In genomic region chrIV:9716490-9716889, ce11 we compare ENCODE assay signal across 7 worm cellular contexts.
TF ChIP-seq lines count a peak whose summit lies in the region.

No protein-coding gene starts in this region.

TF ChIP-seq in whole organism, L1 larva, 84 proteins besides CTCF, POLR2A, EP300 and RAD21 (continues in another document):
- no peak for TF ChIP-seq xbp-1 (tag; optimal IDR thresholded peaks at IDR 0.05; lab: Kevin White, UChicago)
- TF ChIP-seq sup-37 (GFP tag; optimal IDR thresholded peaks at IDR 0.05; lab: Kevin White, UChicago) = no peak
- TF ChIP-seq Y116A8C.19 (tag; optimal IDR thresholded peaks at IDR 0.05; lab: Kevin White, UChicago; ENCODE audit: borderline replicate concordance) = no peak
- TF ChIP-seq nhr-71 (tag; optimal IDR thresholded peaks at IDR 0.05; lab: Kevin White, UChicago) = peak; percentile 36
- TF ChIP-seq sptf-1 (tag; optimal IDR thresholded peaks at IDR 0.05; lab: Kevin White, UChicago) = no peak
- TF ChIP-seq nhr-76 (tag; optimal IDR thresholded peaks at IDR 0.05; lab: Kevin White, UChicago) = no peak
- no peak for TF ChIP-seq fkh-8 (tag; optimal IDR thresholded peaks at IDR 0.05; lab: Kevin White, UChicago)
- peak; percentile 14 for TF ChIP-seq C16A3.4 (tag; optimal IDR thresholded peaks at IDR 0.05; lab: Kevin White, UChicago)
- peak in 5 of 6 experiments; percentile 49 to 81 (median 66) for TF ChIP-seq elt-3 (tag; optimal IDR thresholded peaks at IDR 0.05; lab: Kevin White, UChicago)
- no peak for TF ChIP-seq hlh-4 (tag; optimal IDR thresholded peaks at IDR 0.05; lab: Kevin White, UChicago)
- TF ChIP-seq lsy-2 (tag; optimal IDR thresholded peaks at IDR 0.05; lab: Kevin White, UChicago) = peak in 1 of 2 experiments; percentile 40
- no peak for TF ChIP-seq nhr-28 (tag; optimal IDR thresholded peaks at IDR 0.05; lab: Kevin White, UChicago)
- no peak for TF ChIP-seq aha-1 (tag; optimal IDR thresholded peaks at IDR 0.05; lab: Kevin White, UChicago)

TF ChIP-seq in whole organism, L2 larva, 48 proteins besides CTCF, POLR2A, EP300 and RAD21 (continues in another document):
- TF ChIP-seq crh-2 (tag; optimal IDR thresholded peaks at IDR 0.05; lab: Kevin White, UChicago) (peak; percentile 69), elt-1 (tag; optimal IDR thresholded peaks at IDR 0.05; lab: Kevin White, UChicago) (no peak), ceh-16 (tag; optimal IDR thresholded peaks at IDR 0.05; lab: Kevin White, UChicago) (no peak), dmd-4 (tag; optimal IDR thresholded peaks at IDR 0.05; lab: Kevin White, UChicago) (no peak), Y55F3AM.14 (GFP tag; optimal IDR thresholded peaks at IDR 0.05; lab: Kevin White, UChicago) (no peak), sma-9 (GFP tag; optimal IDR thresholded peaks at IDR 0.05; lab: Kevin White, UChicago) (no peak), sma-9 (tag; optimal IDR thresholded peaks at IDR 0.05; lab: Kevin White, UChicago) (no peak), zag-1 (tag; optimal IDR thresholded peaks at IDR 0.05; lab: Kevin White, UChicago) (no peak), unc-62 (GFP tag; optimal IDR thresholded peaks at IDR 0.05; lab: Kevin White, UChicago) (no peak), unc-55 (GFP tag; optimal IDR thresholded peaks at IDR 0.05; lab: Kevin White, UChicago) (no peak), nhr-129 (tag; optimal IDR thresholded peaks at IDR 0.05; lab: Kevin White, UChicago) (peak; percentile 31), mab-5 (tag; optimal IDR thresholded peaks at IDR 0.05; lab: Kevin White, UChicago) (no peak), aly-2 (tag; optimal IDR thresholded peaks at IDR 0.05; lab: Kevin White, UChicago) (no peak), nhr-23 (tag; optimal IDR thresholded peaks at IDR 0.05; lab: Kevin White, UChicago) (no peak)

TF ChIP-seq in whole organism, L3 larva, 47 proteins besides CTCF, POLR2A, EP300 and RAD21:
- TF ChIP-seq ceh-28 (tag; optimal IDR thresholded peaks at IDR 0.05; lab: Kevin White, UChicago) = peak; percentile 59
- TF ChIP-seq snpc-4 (tag; optimal IDR thresholded peaks at IDR 0.05; lab: Kevin White, UChicago) = peak; percentile 23
- TF ChIP-seq elt-2 (tag; optimal IDR thresholded peaks at IDR 0.05; lab: Kevin White, UChicago) = peak; percentile 76
- TF ChIP-seq nhr-67 (tag; optimal IDR thresholded peaks at IDR 0.05; lab: Kevin White, UChicago) = no peak
- peak; percentile 36 for TF ChIP-seq nhr-25 (tag; optimal IDR thresholded peaks at IDR 0.05; lab: Kevin White, UChicago)
- no peak for TF ChIP-seq nfya-1 (tag; optimal IDR thresholded peaks at IDR 0.05; lab: Kevin White, UChicago; ENCODE audit: insufficient read depth)
- TF ChIP-seq pqm-1 (tag; optimal IDR thresholded peaks at IDR 0.05; lab: Kevin White, UChicago) = peak; percentile 72
- TF ChIP-seq egl-5 (tag; optimal IDR thresholded peaks at IDR 0.05; lab: Kevin White, UChicago) = no peak
- TF ChIP-seq mdl-1 (tag; optimal IDR thresholded peaks at IDR 0.05; lab: Kevin White, UChicago) = no peak
- TF ChIP-seq nhr-23 (tag; optimal IDR thresholded peaks at IDR 0.05; lab: Kevin White, UChicago) = peak; percentile 49
- TF ChIP-seq pha-4 (tag; optimal IDR thresholded peaks at IDR 0.05; lab: Kevin White, UChicago) = peak; percentile 59
- TF ChIP-seq nhr-12 (tag; optimal IDR thresholded peaks at IDR 0.05; lab: Kevin White, UChicago) = no peak
- peak; percentile 97 for TF ChIP-seq skn-1 (tag; optimal IDR thresholded peaks at IDR 0.05; lab: Kevin White, UChicago)
- TF ChIP-seq ZK546.5 (tag; optimal IDR thresholded peaks at IDR 0.05; lab: Kevin White, UChicago) = no peak

TF ChIP-seq in whole organism, L4 larva, 104 proteins besides CTCF, POLR2A, EP300 and RAD21 (continues in another document):
- TF ChIP-seq nhr-28 (tag; optimal IDR thresholded peaks at IDR 0.05; lab: Kevin White, UChicago) (peak; percentile 90), ceh-62 (tag; optimal IDR thresholded peaks at IDR 0.05; lab: Kevin White, UChicago) (no peak), snpc-1.2 (GFP tag; IDR thresholded peaks at IDR 0.05; lab: Robert Waterston, UW) (no peak), F10B5.3 (tag; optimal IDR thresholded peaks at IDR 0.05; lab: Kevin White, UChicago) (no peak), nhr-6 (tag; optimal IDR thresholded peaks at IDR 0.05; lab: Kevin White, UChicago) (peak; percentile 63), ceh-82 (tag; optimal IDR thresholded peaks at IDR 0.05; lab: Kevin White, UChicago) (no peak), lim-7 (GFP tag; IDR thresholded peaks at IDR 0.05; lab: Robert Waterston, UW) (no peak), dve-1 (tag; optimal IDR thresholded peaks at IDR 0.05; lab: Kevin White, UChicago; ENCODE audit: insufficient read depth) (peak; percentile 84), daf-16 (GFP tag; optimal IDR thresholded peaks at IDR 0.05; lab: Kevin White, UChicago) (no peak), daf-16 (tag; optimal IDR thresholded peaks at IDR 0.05; lab: Kevin White, UChicago) (peak; percentile 52), mdl-1 (tag; optimal IDR thresholded peaks at IDR 0.05; lab: Kevin White, UChicago) (no peak), daf-12 (tag; optimal IDR thresholded peaks at IDR 0.05; lab: Kevin White, UChicago) (no peak), skn-1 (tag; optimal IDR thresholded peaks at IDR 0.05; lab: Kevin White, UChicago) (no peak), ztf-7 (tag; optimal IDR thresholded peaks at IDR 0.05; lab: Kevin White, UChicago) (peak; percentile 72), Y48G9A.11 (GFP tag; IDR thresholded peaks at IDR 0.05; lab: Robert Waterston, UW) (no peak)

TF ChIP-seq in whole organism, late embryonic, 69 proteins besides CTCF, POLR2A, EP300 and RAD21:
- TF ChIP-seq elt-2 (tag; optimal IDR thresholded peaks at IDR 0.05; lab: Kevin White, UChicago) (peak; percentile 33), nfya-1 (tag; optimal IDR thresholded peaks at IDR 0.05; lab: Kevin White, UChicago) (no peak)

TF ChIP-seq in whole organism, mixed stage, embryonic, 35 proteins besides CTCF, POLR2A, EP300 and RAD21:
- TF ChIP-seq blmp-1 (tag; optimal IDR thresholded peaks at IDR 0.05; lab: Kevin White, UChicago) = peak; percentile 92
- TF ChIP-seq ceh-83 (GFP tag; optimal IDR thresholded peaks at IDR 0.05; lab: Kevin White, UChicago) = no peak

TF ChIP-seq in whole organism, young adult, 124 proteins besides CTCF, POLR2A, EP300 and RAD21:
- TF ChIP-seq aptf-3 (GFP tag; IDR thresholded peaks at IDR 0.05; lab: Robert Waterston, UW) (no peak), nhr-80 (tag; optimal IDR thresholded peaks at IDR 0.05; lab: Kevin White, UChicago) (peak; percentile 72)
